Worm (Caenorhabditis elegans) whole organism, L3 larva: ENCODE results near the gene R13A1.1.

ENCODE experiments used
- ama-1 ChIP-seq: fragments of 150-350 bp; optimal IDR thresholded peaks from 2 replicates; lab custom pipeline; 2018
- ceh-28 ChIP-seq: fragments of 150-350 bp; optimal IDR thresholded peaks from 2 replicates; lab custom pipeline; 2014; ENCODE audit warnings: missing biosample characterization, missing genetic modification reagents, missing genetic modification characterization
- elt-3 ChIP-seq, 3 experiments: fragments of 150-350 bp in 1 of 3; sonication (generic microtip) in 2 of 3; optimal IDR thresholded peaks; 2 replicates in 2 of 3; 4 replicates in 1 of 3; lab custom pipeline; 2014 to 2017; ENCODE audit warnings: missing biosample characterization in 3 of 3, missing genetic modification characterization in 3 of 3
- nhr-76 ChIP-seq: fragments of 150-350 bp; sonication (generic microtip); optimal IDR thresholded peaks from 5 replicates; lab custom pipeline; 2014; ENCODE audit warnings: missing biosample characterization, missing genetic modification characterization
- tbx-2 ChIP-seq: sonication (generic microtip); optimal IDR thresholded peaks from 2 replicates; lab custom pipeline; 2016; ENCODE audit warnings: mild to moderate bottlenecking, missing genetic modification characterization, missing compliant biosample characterization
- unc-62 ChIP-seq: fragments of 150-350 bp; sonication (generic microtip); optimal IDR thresholded peaks from 4 replicates; lab custom pipeline; 2014; ENCODE audit warnings: missing biosample characterization, missing genetic modification reagents, missing genetic modification characterization

- TF ChIP-seq unc-62 (GFP tag; lab: Kevin White, UChicago): no peak
- TF ChIP-seq tbx-2 (tag; lab: Kevin White, UChicago): no peak
- no peak for TF ChIP-seq ama-1
- no peak for TF ChIP-seq ceh-28 (tag; lab: Kevin White, UChicago)
- TF ChIP-seq elt-3 (tag; optimal IDR thresholded peaks at IDR 0.05; lab: Kevin White, UChicago): no peak
- no peak for TF ChIP-seq nhr-76 (tag; lab: Kevin White, UChicago)
Observed at ce11 chrIV:7219398-7220087, at the start of gene R13A1.1, which contains the start of gene glb-23.
